Worm (Caenorhabditis elegans) whole organism, young adult: Measurements from ENCODE around the gene pdf-2.

Experiments used
- B0019.2 ChIP-seq: fragments of 200-800 bp; sonication (Bioruptor generic); conservative IDR thresholded peaks from 2 replicates; pipeline ENCODE4 v1.3.6; 2022; ENCODE audit warnings: missing genetic modification reagents, missing genetic modification characterization, missing compliant biosample characterization
- B0336.3 ChIP-seq: fragments of 200-800 bp; sonication (Bioruptor generic); IDR thresholded peaks from 2 replicates; pipeline ENCODE4 v1.3.6; 2022; ENCODE audit warnings: missing genetic modification characterization, missing compliant biosample characterization
- F10E7.11 ChIP-seq: sonication (generic microtip); optimal IDR thresholded peaks from 2 replicates; lab custom pipeline; 2017; ENCODE audit warnings: mild to moderate bottlenecking, missing genetic modification characterization, moderate library complexity, missing compliant biosample characterization
- F23B12.7 ChIP-seq: sonication (generic microtip); optimal IDR thresholded peaks from 2 replicates; lab custom pipeline; 2017; ENCODE audit warnings: missing genetic modification characterization, mild to moderate bottlenecking, missing compliant biosample characterization, antibody characterized with exemption, moderate library complexity; ENCODE audit not compliant: insufficient read depth
- F49E8.2 ChIP-seq: sonication (generic microtip); optimal IDR thresholded peaks from 3 replicates; lab custom pipeline; 2017; ENCODE audit warnings: missing genetic modification characterization, mild to moderate bottlenecking, missing compliant biosample characterization, antibody characterized with exemption, moderate library complexity; ENCODE audit not compliant: insufficient read depth
- K11D2.4 ChIP-seq: fragments of 200-800 bp; sonication (Bioruptor generic); IDR thresholded peaks from 2 replicates; pipeline ENCODE4 v1.3.6; 2022; ENCODE audit warnings: missing genetic modification reagents, missing genetic modification characterization, missing compliant biosample characterization
- K12H6.12 ChIP-seq: fragments of 200-800 bp; sonication (Bioruptor generic); optimal IDR thresholded peaks from 2 replicates; lab custom pipeline; 2018; ENCODE audit warnings: mild to moderate bottlenecking, missing genetic modification characterization, missing compliant biosample characterization
- T07F8.4 ChIP-seq: sonication (generic microtip); optimal IDR thresholded peaks from 2 replicates; lab custom pipeline; 2016; ENCODE audit warnings: mild to moderate bottlenecking, missing genetic modification characterization, moderate library complexity, missing compliant biosample characterization
- T26A5.8 ChIP-seq: sonication (generic microtip); optimal IDR thresholded peaks from 2 replicates; lab custom pipeline; 2016; ENCODE audit warnings: missing genetic modification characterization, missing compliant biosample characterization
- Y95B8A.8 ChIP-seq: fragments of 200-800 bp; sonication (Bioruptor generic); IDR thresholded peaks from 2 replicates; pipeline ENCODE4 v1.3.6; 2022; ENCODE audit warnings: missing genetic modification reagents, missing genetic modification characterization, missing compliant biosample characterization
- ZK185.1 ChIP-seq: sonication (generic microtip); optimal IDR thresholded peaks from 2 replicates; lab custom pipeline; 2016; ENCODE audit warnings: mild to moderate bottlenecking, missing genetic modification characterization, missing compliant biosample characterization; ENCODE audit not compliant: poor library complexity, severe bottlenecking
- akir-1 ChIP-seq: fragments of 200-800 bp; sonication (Bioruptor generic); optimal IDR thresholded peaks from 2 replicates; lab custom pipeline; 2018; ENCODE audit warnings: mild to moderate bottlenecking, missing genetic modification characterization, moderate library complexity, missing compliant biosample characterization
- aptf-3 ChIP-seq: fragments of 200-800 bp; sonication (Bioruptor generic); IDR thresholded peaks from 2 replicates; pipeline ENCODE4 v1.3.6; 2022; ENCODE audit warnings: missing genetic modification characterization, missing compliant biosample characterization
- atf-7 ChIP-seq: sonication (generic microtip); optimal IDR thresholded peaks from 2 replicates; lab custom pipeline; 2017; ENCODE audit warnings: mild to moderate bottlenecking, missing genetic modification characterization, missing compliant biosample characterization
- attf-5 ChIP-seq: fragments of 200-800 bp; sonication (Bioruptor generic); optimal IDR thresholded peaks from 2 replicates; lab custom pipeline; 2018; ENCODE audit warnings: mild to moderate bottlenecking, missing genetic modification characterization, missing compliant biosample characterization
- cebp-2 ChIP-seq: fragments of 200-800 bp; sonication (Bioruptor generic); IDR thresholded peaks from 2 replicates; pipeline ENCODE4 v1.3.6; 2022; ENCODE audit warnings: missing genetic modification characterization, missing compliant biosample characterization
- ceh-100 ChIP-seq: fragments of 200-800 bp; sonication (Bioruptor generic); IDR thresholded peaks from 2 replicates; pipeline ENCODE4 v1.3.6; 2022; ENCODE audit warnings: missing genetic modification reagents, missing genetic modification characterization, missing compliant biosample characterization
- ceh-40 ChIP-seq: fragments of 200-800 bp; sonication (Bioruptor generic); IDR thresholded peaks from 2 replicates; pipeline ENCODE4 v1.3.6; 2022; ENCODE audit warnings: missing genetic modification characterization, missing compliant biosample characterization
- ceh-79 ChIP-seq: sonication (generic microtip); optimal IDR thresholded peaks from 2 replicates; lab custom pipeline; 2017; ENCODE audit warnings: mild to moderate bottlenecking, missing genetic modification characterization, missing compliant biosample characterization
- ceh-91 ChIP-seq: fragments of 200-800 bp; sonication (Bioruptor generic); IDR thresholded peaks from 2 replicates; pipeline ENCODE4 v1.3.6; 2022; ENCODE audit warnings: missing genetic modification reagents, missing genetic modification characterization, missing compliant biosample characterization
- chd-7 ChIP-seq: sonication (generic microtip); optimal IDR thresholded peaks from 2 replicates; lab custom pipeline; 2016; ENCODE audit warnings: mild to moderate bottlenecking, missing genetic modification characterization, moderate library complexity, missing compliant biosample characterization
- die-1 ChIP-seq: sonication (generic microtip); optimal IDR thresholded peaks from 2 replicates; lab custom pipeline; 2016; ENCODE audit warnings: missing genotype, mild to moderate bottlenecking, missing genetic modification characterization, missing compliant biosample characterization
- dpff-1 ChIP-seq: sonication (generic microtip); optimal IDR thresholded peaks from 2 replicates; lab custom pipeline; 2017; ENCODE audit warnings: mild to moderate bottlenecking, missing genetic modification characterization, missing compliant biosample characterization
- ekl-4 ChIP-seq: fragments of 200-800 bp; sonication (Bioruptor generic); IDR thresholded peaks from 2 replicates; pipeline ENCODE4 v1.3.6; 2022; ENCODE audit warnings: missing genetic modification reagents, missing genetic modification characterization, missing compliant biosample characterization
- fkh-3 ChIP-seq: sonication (generic microtip); optimal IDR thresholded peaks from 2 replicates; lab custom pipeline; 2016; ENCODE audit warnings: mild to moderate bottlenecking, missing genetic modification characterization, missing compliant biosample characterization
- hlh-26 ChIP-seq: fragments of 200-800 bp; sonication (Bioruptor generic); conservative IDR thresholded peaks from 2 replicates; pipeline ENCODE4 v1.3.6; 2022; ENCODE audit warnings: missing genetic modification reagents, missing genetic modification characterization, missing compliant biosample characterization
- hrde-1 ChIP-seq: sonication (generic microtip); optimal IDR thresholded peaks from 2 replicates; lab custom pipeline; 2016; ENCODE audit warnings: missing genetic modification characterization, mild to moderate bottlenecking, missing compliant biosample characterization, moderate library complexity, missing genotype, missing genetic modification reagents, borderline replicate concordance
- let-607 ChIP-seq, 2 experiments: fragments of 200-800 bp in 1 of 2; sonication (Bioruptor generic) in 1 of 2; sonication (generic microtip) in 1 of 2; optimal IDR thresholded peaks; 2 replicates each; lab custom pipeline; 2016 to 2018; ENCODE audit warnings: mild to moderate bottlenecking in 2 of 2, missing compliant biosample characterization in 2 of 2, missing genetic modification characterization in 2 of 2, moderate library complexity in 2 of 2, missing genotype in 1 of 2
- lin-26 ChIP-seq: fragments of 200-800 bp; sonication (Bioruptor generic); IDR thresholded peaks from 2 replicates; pipeline ENCODE4 v1.3.6; 2022; ENCODE audit warnings: missing genetic modification reagents, missing genetic modification characterization, missing compliant biosample characterization
- lsl-1 ChIP-seq: fragments of 200-800 bp; sonication (Bioruptor generic); optimal IDR thresholded peaks from 2 replicates; lab custom pipeline; 2018; ENCODE audit warnings: mild to moderate bottlenecking, missing genetic modification characterization, moderate library complexity, missing compliant biosample characterization
- lsy-27 ChIP-seq: sonication (generic microtip); optimal IDR thresholded peaks from 2 replicates; lab custom pipeline; 2017; ENCODE audit warnings: missing genetic modification characterization, mild to moderate bottlenecking, missing compliant biosample characterization, antibody characterized with exemption, missing genotype, borderline replicate concordance; ENCODE audit not compliant: insufficient read depth
- madf-3 ChIP-seq: fragments of 200-800 bp; sonication (Bioruptor generic); IDR thresholded peaks from 2 replicates; pipeline ENCODE4 v1.3.6; 2022; ENCODE audit warnings: missing genetic modification reagents, missing genetic modification characterization, missing compliant biosample characterization
- mxl-1 ChIP-seq: sonication (generic microtip); optimal IDR thresholded peaks from 2 replicates; lab custom pipeline; 2016; ENCODE audit warnings: missing genetic modification characterization, missing compliant biosample characterization
- nfyb-1 ChIP-seq: fragments of 200-800 bp; sonication (Bioruptor generic); IDR thresholded peaks from 2 replicates; pipeline ENCODE4 v1.3.6; 2022; ENCODE audit warnings: missing genetic modification reagents, missing genetic modification characterization, missing compliant biosample characterization
- nhr-120 ChIP-seq: fragments of 200-800 bp; sonication (Bioruptor generic); IDR thresholded peaks from 2 replicates; pipeline ENCODE4 v1.3.6; 2022; ENCODE audit warnings: missing genetic modification characterization, missing compliant biosample characterization
- nhr-179 ChIP-seq: sonication (generic microtip); optimal IDR thresholded peaks from 2 replicates; lab custom pipeline; 2016; ENCODE audit warnings: mild to moderate bottlenecking, missing genetic modification characterization, missing compliant biosample characterization
- rec-8 ChIP-seq, 2 experiments: sonication (generic microtip); optimal IDR thresholded peaks; 2 replicates each; lab custom pipeline; 2016; ENCODE audit warnings: mild to moderate bottlenecking in 2 of 2, missing genetic modification characterization in 2 of 2, missing genetic modification reagents in 2 of 2, missing genotype in 2 of 2, missing biosample characterization in 1 of 2, missing compliant biosample characterization in 1 of 2, moderate library complexity in 1 of 2
- repo-1 ChIP-seq: sonication (generic microtip); optimal IDR thresholded peaks from 2 replicates; lab custom pipeline; 2017; ENCODE audit warnings: mild to moderate bottlenecking, missing genetic modification characterization, missing compliant biosample characterization
- sptf-2 ChIP-seq: fragments of 200-800 bp; sonication (Bioruptor generic); optimal IDR thresholded peaks from 2 replicates; lab custom pipeline; 2018; ENCODE audit warnings: mild to moderate bottlenecking, missing genetic modification characterization, missing compliant biosample characterization
- zim-3 ChIP-seq: sonication (generic microtip); optimal IDR thresholded peaks from 2 replicates; lab custom pipeline; 2017; ENCODE audit warnings: mild to moderate bottlenecking, missing genetic modification characterization, moderate library complexity, missing compliant biosample characterization

The pdf-2 gene

ce11 chrX:2152062-2152461 lies 11.1 kb upstream of the pdf-2 start:
- TF ChIP-seq zim-3 (tag; lab: Kevin White, UChicago) (no peak), T26A5.8 (no peak), nfyb-1 (GFP tag; lab: Robert Waterston, UW) (no peak), mxl-1 (tag; lab: Kevin White, UChicago) (no peak), ceh-100 (GFP tag; lab: Robert Waterston, UW) (no peak), ceh-40 (GFP tag; lab: Robert Waterston, UW) (no peak), lsl-1 (GFP tag; lab: Kevin White, UChicago) (no peak), T07F8.4 (no peak), F23B12.7 (tag; lab: Kevin White, UChicago) (no peak), fkh-3 (tag; lab: Kevin White, UChicago) (no peak), let-607 (tag; optimal IDR thresholded peaks at IDR 0.05; lab: Kevin White, UChicago) (no peak), dpff-1 (tag; lab: Kevin White, UChicago) (no peak), chd-7 (tag; lab: Kevin White, UChicago) (no peak)

- no peak for TF ChIP-seq cebp-2 (GFP tag; lab: Robert Waterston, UW)
- no peak for TF ChIP-seq nhr-120 (GFP tag; lab: Robert Waterston, UW)
- no peak for TF ChIP-seq B0336.3 (GFP tag; lab: Robert Waterston, UW)
- no peak for TF ChIP-seq madf-3 (GFP tag; lab: Robert Waterston, UW)
- TF ChIP-seq lsy-27 (tag; lab: Kevin White, UChicago), result no peak
- no peak for TF ChIP-seq ceh-91 (GFP tag; lab: Robert Waterston, UW)
- no peak for TF ChIP-seq ZK185.1 (tag; lab: Kevin White, UChicago)
- TF ChIP-seq akir-1 (GFP tag; lab: Kevin White, UChicago), result no peak
- no peak for TF ChIP-seq lin-26 (GFP tag; lab: Robert Waterston, UW)
- no peak for TF ChIP-seq die-1 (tag; lab: Kevin White, UChicago)
- no peak for TF ChIP-seq atf-7 (tag; lab: Kevin White, UChicago)
- no peak for TF ChIP-seq mxl-1 (tag; lab: Kevin White, UChicago)
- no peak for TF ChIP-seq F49E8.2 (tag; lab: Kevin White, UChicago)
- TF ChIP-seq F23B12.7 (tag; lab: Kevin White, UChicago), result no peak
- TF ChIP-seq, all 124 proteins: peak for 0
Measured at ce11 chrX:2153780-2154179, 9.4 kb upstream of the pdf-2 start.

- TF ChIP-seq hrde-1 (tag; lab: Kevin White, UChicago), result no peak
- no peak for TF ChIP-seq repo-1 (tag; lab: Kevin White, UChicago)
- no peak for TF ChIP-seq die-1 (tag; lab: Kevin White, UChicago)
- TF ChIP-seq rec-8 (tag; optimal IDR thresholded peaks at IDR 0.05; lab: Kevin White, UChicago), result no peak
- TF ChIP-seq sptf-2, result no peak
- no peak for TF ChIP-seq ekl-4 (GFP tag; lab: Robert Waterston, UW)
- no peak for TF ChIP-seq aptf-3 (GFP tag; lab: Robert Waterston, UW)
- TF ChIP-seq atf-7 (tag; lab: Kevin White, UChicago), result no peak
- no peak for TF ChIP-seq hlh-26 (GFP tag; lab: Robert Waterston, UW)
- no peak for TF ChIP-seq K12H6.12
- no peak for TF ChIP-seq attf-5 (GFP tag; lab: Kevin White, UChicago)
- TF ChIP-seq K11D2.4 (GFP tag; lab: Robert Waterston, UW), result no peak
- no peak for TF ChIP-seq F10E7.11 (tag; lab: Kevin White, UChicago)
- TF ChIP-seq Y95B8A.8 (GFP tag; lab: Robert Waterston, UW), result no peak
- TF ChIP-seq nhr-179 (tag; lab: Kevin White, UChicago), result no peak
- no peak for TF ChIP-seq ceh-79 (tag; lab: Kevin White, UChicago)
- no peak for TF ChIP-seq B0019.2 (GFP tag; lab: Robert Waterston, UW)
- TF ChIP-seq, all 124 proteins: peak for 0
Measured at ce11 chrX:2157855-2158254, 5.3 kb upstream of the pdf-2 start.
